Fruit fly (Drosophila melanogaster): ENCODE measurements around the gene CG4229.
"Not testable (repeated sequence)": the region's sequence is repeated elsewhere in the genome, so short reads cannot be mapped to it uniquely, and the experiment has no call there.

Gene CG4229

dm6 chr3L:16573234-16573633, 16.6 kb downstream of the CG4229 start, which contains the start of gene Mipp1:
TSS of gene Mipp1 (minus strand) at chr3L:16573334.
- not testable (repeated sequence) for TF ChIP-seq CG14655 (GFP tag; optimal IDR thresholded peaks at IDR 0.05); CG4496 (GFP tag; IDR thresholded peaks at IDR 0.05); CG34367 (tag; optimal IDR thresholded peaks at IDR 0.05)

- TF ChIP-seq CG8159 (tag; optimal IDR thresholded peaks at IDR 0.05) (no peak), CG4496 (GFP tag; IDR thresholded peaks at IDR 0.05) (no peak), CG15710 (tag; optimal IDR thresholded peaks at IDR 0.05) (no peak), CG34367 (tag; optimal IDR thresholded peaks at IDR 0.05) (no peak), EcR (GFP tag; optimal IDR thresholded peaks at IDR 0.05) (no peak), CG17806 (tag; optimal IDR thresholded peaks at IDR 0.05) (no peak)
Measured at dm6 chr3L:16574307-16574946, 17.8 kb downstream of the CG4229 start, which contains the start of gene mbf1. TSS of gene mbf1 (plus strand) at chr3L:16574436.

dm6 chr3L:16580049-16580448, 23.4 kb downstream of the CG4229 start, which contains the start of gene nxf2:
TSS of gene nxf2 (minus strand) at chr3L:16580306.
- TF ChIP-seq CG8159 (tag; optimal IDR thresholded peaks at IDR 0.05), result no peak
- TF ChIP-seq CG14655 (GFP tag; optimal IDR thresholded peaks at IDR 0.05), result no peak
- no peak for TF ChIP-seq CG32121 (GFP tag; IDR thresholded peaks at IDR 0.05)
- TF ChIP-seq rn (GFP tag; IDR thresholded peaks at IDR 0.05), result no peak
- TF ChIP-seq Pif1A (GFP tag; optimal IDR thresholded peaks at IDR 0.05), result no peak
- no peak for TF ChIP-seq CG9948 (tag; optimal IDR thresholded peaks at IDR 0.05)
- no peak for TF ChIP-seq CG8301 (tag; optimal IDR thresholded peaks at IDR 0.05)
- TF ChIP-seq Ets98B (GFP tag; IDR thresholded peaks at IDR 0.05), result no peak
- no peak for TF ChIP-seq CG13204 (GFP tag; optimal IDR thresholded peaks at IDR 0.05)
- no peak for TF ChIP-seq EcR (GFP tag; optimal IDR thresholded peaks at IDR 0.05)
- TF ChIP-seq CG10348 (GFP tag; IDR thresholded peaks at IDR 0.05), result no peak
- no peak for TF ChIP-seq CG12605 (GFP tag; IDR thresholded peaks at IDR 0.05)
- no peak for TF ChIP-seq CG34367 (tag; optimal IDR thresholded peaks at IDR 0.05)
- TF ChIP-seq D1 (tag; optimal IDR thresholded peaks at IDR 0.05), result no peak
- no peak for TF ChIP-seq Pif1B (GFP tag; optimal IDR thresholded peaks at IDR 0.05)
- no peak for TF ChIP-seq CG15710 (tag; optimal IDR thresholded peaks at IDR 0.05)
- no peak for TF ChIP-seq CG4496 (GFP tag; IDR thresholded peaks at IDR 0.05)
- TF ChIP-seq fd96Ca (GFP tag; IDR thresholded peaks at IDR 0.05), result no peak
- TF ChIP-seq CG17806 (tag; optimal IDR thresholded peaks at IDR 0.05), result no peak
- TF ChIP-seq gl (tag; optimal IDR thresholded peaks at IDR 0.05), result no peak

dm6 chr3L:16581201-16581705, 24.6 kb downstream of the CG4229 start, which contains the start of gene Smn:
TSS of gene Smn (minus strand) at chr3L:16581547.
- TF ChIP-seq CG17806 (tag; optimal IDR thresholded peaks at IDR 0.05) (no peak), CG34367 (tag; optimal IDR thresholded peaks at IDR 0.05) (peak; percentile 17), Pif1A (GFP tag; optimal IDR thresholded peaks at IDR 0.05) (no peak), CG8159 (tag; optimal IDR thresholded peaks at IDR 0.05) (no peak), Ets98B (GFP tag; IDR thresholded peaks at IDR 0.05) (peak; percentile 17; the same call in 1 of the 2 replicates), CG9948 (tag; optimal IDR thresholded peaks at IDR 0.05) (peak; percentile 2), Snoo (tag; optimal IDR thresholded peaks at IDR 0.05) (peak; percentile 33), CG14655 (GFP tag; optimal IDR thresholded peaks at IDR 0.05) (no peak), CG10348 (GFP tag; IDR thresholded peaks at IDR 0.05) (no peak), CG12605 (GFP tag; IDR thresholded peaks at IDR 0.05) (no peak), gl (tag; optimal IDR thresholded peaks at IDR 0.05) (no peak), rn (GFP tag; IDR thresholded peaks at IDR 0.05) (no peak), CG13204 (GFP tag; optimal IDR thresholded peaks at IDR 0.05) (no peak), D1 (tag; optimal IDR thresholded peaks at IDR 0.05) (no peak), EcR (GFP tag; optimal IDR thresholded peaks at IDR 0.05) (no peak), Pif1B (GFP tag; optimal IDR thresholded peaks at IDR 0.05) (no peak), CG4496 (GFP tag; IDR thresholded peaks at IDR 0.05) (no peak), CG15710 (tag; optimal IDR thresholded peaks at IDR 0.05) (peak; percentile 36), CG32121 (GFP tag; IDR thresholded peaks at IDR 0.05) (no peak), CG8301 (tag; optimal IDR thresholded peaks at IDR 0.05) (peak; percentile 41), fd96Ca (GFP tag; IDR thresholded peaks at IDR 0.05) (no peak)

dm6 chr3L:16582678-16583315, 26.2 kb downstream of the CG4229 start, which contains the start of gene Rpn12:
TSS of gene Rpn12 (plus strand) at chr3L:16583028.
- TF ChIP-seq rn (GFP tag; IDR thresholded peaks at IDR 0.05) (no peak), Pif1A (GFP tag; optimal IDR thresholded peaks at IDR 0.05) (no peak), D1 (tag; optimal IDR thresholded peaks at IDR 0.05) (no peak), CG17806 (tag; optimal IDR thresholded peaks at IDR 0.05) (no peak), CG15710 (tag; optimal IDR thresholded peaks at IDR 0.05) (peak; percentile 24), CG13204 (GFP tag; optimal IDR thresholded peaks at IDR 0.05) (no peak), CG10348 (GFP tag; IDR thresholded peaks at IDR 0.05) (no peak), EcR (GFP tag; optimal IDR thresholded peaks at IDR 0.05) (no peak), CG4496 (GFP tag; IDR thresholded peaks at IDR 0.05) (no peak), CG12605 (GFP tag; IDR thresholded peaks at IDR 0.05) (no peak), Pif1B (GFP tag; optimal IDR thresholded peaks at IDR 0.05) (no peak), fd96Ca (GFP tag; IDR thresholded peaks at IDR 0.05) (no peak), CG8301 (tag; optimal IDR thresholded peaks at IDR 0.05) (no peak), CG14655 (GFP tag; optimal IDR thresholded peaks at IDR 0.05) (no peak), CG32121 (GFP tag; IDR thresholded peaks at IDR 0.05) (0 out of 2 replicates have a peak, but pooled peaks have one; percentile 20), CG9948 (tag; optimal IDR thresholded peaks at IDR 0.05) (no peak), CG34367 (tag; optimal IDR thresholded peaks at IDR 0.05) (no peak), Ets98B (GFP tag; IDR thresholded peaks at IDR 0.05) (peak; percentile 32; the same call in 1 of the 2 replicates), CG8159 (tag; optimal IDR thresholded peaks at IDR 0.05) (no peak), Snoo (tag; optimal IDR thresholded peaks at IDR 0.05) (peak; percentile 12), gl (tag; optimal IDR thresholded peaks at IDR 0.05) (no peak)

Measured in whole organism, pupa.